Worm (Caenorhabditis elegans): Measurements from ENCODE around the gene C17G10.7.

C17G10.7 gene

DNA sequence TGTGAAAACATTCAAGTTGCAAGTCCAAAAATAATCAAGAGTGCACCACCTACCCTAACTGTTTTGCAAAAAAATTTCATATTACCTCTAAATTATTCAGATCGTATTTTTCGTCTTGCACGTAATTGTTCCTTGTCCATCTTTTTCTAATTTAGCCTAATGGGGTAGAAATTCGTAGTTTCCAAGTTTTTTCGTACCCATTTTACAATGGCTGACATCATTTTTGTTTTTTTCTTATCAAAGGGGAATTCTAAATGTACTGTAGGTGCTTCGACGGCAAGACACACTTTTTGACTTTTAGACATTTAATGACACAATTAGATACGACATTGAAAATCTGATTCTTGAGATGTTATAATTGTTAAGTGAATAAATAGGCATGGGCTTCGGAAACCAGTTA lies 3.2 kb downstream of the C17G10.7 start:
- no peak for TF ChIP-seq sea-2 (GFP tag; optimal IDR thresholded peaks at IDR 0.05)
- no peak for TF ChIP-seq lin-15B (tag; optimal IDR thresholded peaks at IDR 0.05)
- no peak for TF ChIP-seq unc-39 (tag; optimal IDR thresholded peaks at IDR 0.05)
- TF ChIP-seq tbx-2 (tag; optimal IDR thresholded peaks at IDR 0.05): no peak

DNA sequence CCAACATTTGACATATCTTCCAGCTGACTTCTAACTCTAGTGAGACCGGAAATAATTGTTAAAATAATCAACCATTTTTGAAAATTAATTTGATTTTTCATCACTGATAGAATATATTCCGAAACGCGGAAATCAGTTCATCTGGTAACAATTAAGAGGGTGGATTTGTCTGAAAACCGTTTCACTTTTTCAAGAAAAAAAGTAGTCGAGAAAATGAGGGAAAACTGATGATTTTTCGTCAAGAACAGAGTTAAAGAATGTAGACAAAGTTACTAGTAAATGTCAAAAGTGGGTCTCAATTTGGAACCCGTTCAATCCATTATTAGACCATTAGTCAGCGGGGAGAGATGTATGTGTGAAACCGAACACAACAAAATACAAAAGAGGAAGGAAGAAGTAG lies 4.5 kb downstream of the C17G10.7 start, which contains the start of gene C17G10.6:
TSS of gene C17G10.6 (minus strand) at position 101 of the 400 bp plus-strand sequence.
- TF ChIP-seq nhr-23 (tag; optimal IDR thresholded peaks at IDR 0.05) (no peak), nhr-237 (tag; optimal IDR thresholded peaks at IDR 0.05) (no peak), zag-1 (tag; optimal IDR thresholded peaks at IDR 0.05) (no peak), ztf-4 (tag; optimal IDR thresholded peaks at IDR 0.05) (no peak), jun-1 (tag; optimal IDR thresholded peaks at IDR 0.05) (no peak), daf-12 (tag; optimal IDR thresholded peaks at IDR 0.05) (no peak), R02D3.7 (tag; optimal IDR thresholded peaks at IDR 0.05) (no peak)

DNA sequence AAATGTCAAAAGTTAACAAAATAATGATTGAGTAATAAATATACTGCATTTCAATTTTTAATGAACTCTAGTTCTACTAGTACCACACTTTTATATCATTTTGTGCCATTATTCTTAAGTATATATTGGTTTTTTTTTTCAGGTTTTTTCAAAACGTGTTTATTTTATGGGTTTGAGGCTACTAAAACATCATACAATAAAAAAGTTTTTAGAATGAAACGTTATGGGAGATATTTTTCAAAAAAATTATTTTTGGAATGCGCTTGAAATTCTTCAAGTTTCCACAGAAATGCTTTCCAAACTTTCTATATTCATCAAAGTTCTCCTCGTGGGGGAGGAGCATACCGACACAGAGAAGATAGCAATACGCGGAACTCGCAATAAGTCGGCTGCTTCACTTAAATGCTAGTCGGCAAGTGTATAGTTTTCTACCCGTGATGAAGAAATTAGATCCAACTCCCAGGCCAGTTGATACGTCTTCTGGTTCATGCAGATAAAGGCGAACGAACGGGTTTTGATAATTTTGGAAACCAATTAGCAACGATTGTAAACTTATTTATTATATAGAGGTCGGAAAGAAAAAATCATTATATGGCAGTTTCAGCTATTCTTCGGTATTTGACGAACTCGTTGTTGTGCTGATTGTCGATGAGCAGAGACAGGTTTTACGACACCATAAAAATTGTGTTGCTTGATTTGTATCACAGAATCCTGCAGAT lies 8.2 kb downstream of the C17G10.7 start, which contains the start of gene C17G10.10:
TSS of gene C17G10.10 (minus strand) at position 51 of the 719 bp plus-strand sequence.
- no peak for TF ChIP-seq eor-1 (tag; optimal IDR thresholded peaks at IDR 0.05)
- TF ChIP-seq snpc-4 (tag; optimal IDR thresholded peaks at IDR 0.05): peak; percentile 99
- no peak for TF ChIP-seq ceh-16 (tag; optimal IDR thresholded peaks at IDR 0.05)
- TF ChIP-seq ama-1 (optimal IDR thresholded peaks at IDR 0.05): peak; percentile 93
- TF ChIP-seq mml-1 (tag; optimal IDR thresholded peaks at IDR 0.05): no peak
- TF ChIP-seq mdl-1 (tag; optimal IDR thresholded peaks at IDR 0.05): peak; percentile 34
- TF ChIP-seq nhr-43 (tag; optimal IDR thresholded peaks at IDR 0.05; ENCODE audit: poor library complexity, severe bottlenecking): peak; percentile 89
- TF ChIP-seq lsy-12 (tag; optimal IDR thresholded peaks at IDR 0.05): peak; percentile 61
- peak; percentile 33 for TF ChIP-seq tbx-2 (tag; optimal IDR thresholded peaks at IDR 0.05)
- no peak for TF ChIP-seq daf-12 (tag; optimal IDR thresholded peaks at IDR 0.05)
- TF ChIP-seq fos-1 (tag; optimal IDR thresholded peaks at IDR 0.05): no peak
- TF ChIP-seq jun-1 (tag; optimal IDR thresholded peaks at IDR 0.05): peak; percentile 29
- TF ChIP-seq nhr-28 (tag; optimal IDR thresholded peaks at IDR 0.05): peak; percentile 30
- peak; percentile 83 for TF ChIP-seq elt-2 (tag; optimal IDR thresholded peaks at IDR 0.05)
- no peak for TF ChIP-seq nhr-76 (tag; optimal IDR thresholded peaks at IDR 0.05)
- TF ChIP-seq nhr-237 (tag; optimal IDR thresholded peaks at IDR 0.05): no peak
- TF ChIP-seq nhr-25 (tag; optimal IDR thresholded peaks at IDR 0.05): peak; percentile 82
- TF ChIP-seq unc-62 (GFP tag; optimal IDR thresholded peaks at IDR 0.05): no peak
- peak; percentile 9 for TF ChIP-seq nhr-12 (tag; optimal IDR thresholded peaks at IDR 0.05)
- peak; percentile 84 for TF ChIP-seq nhr-23 (tag; optimal IDR thresholded peaks at IDR 0.05)
- TF ChIP-seq sea-2 (GFP tag; optimal IDR thresholded peaks at IDR 0.05): no peak
- no peak for TF ChIP-seq ZK546.5 (tag; optimal IDR thresholded peaks at IDR 0.05)
- TF ChIP-seq nfya-1 (tag; optimal IDR thresholded peaks at IDR 0.05; ENCODE audit: insufficient read depth): peak; percentile 75
- peak; percentile 10 for TF ChIP-seq R02D3.7 (tag; optimal IDR thresholded peaks at IDR 0.05)
- peak; percentile 54 for TF ChIP-seq egl-5 (tag; optimal IDR thresholded peaks at IDR 0.05)
- TF ChIP-seq ztf-11 (tag; optimal IDR thresholded peaks at IDR 0.05): no peak
- TF ChIP-seq ztf-4 (tag; optimal IDR thresholded peaks at IDR 0.05): no peak
- no peak for TF ChIP-seq unc-39 (tag; optimal IDR thresholded peaks at IDR 0.05)
- peak; percentile 60 for TF ChIP-seq hmg-11 (tag; optimal IDR thresholded peaks at IDR 0.05)
- peak; percentile 49 for TF ChIP-seq pha-4 (tag; optimal IDR thresholded peaks at IDR 0.05)
- no peak for TF ChIP-seq aly-2 (tag; optimal IDR thresholded peaks at IDR 0.05)
- TF ChIP-seq ceh-28 (tag; optimal IDR thresholded peaks at IDR 0.05): peak; percentile 47
- peak; percentile 60 for TF ChIP-seq ceh-82 (tag; optimal IDR thresholded peaks at IDR 0.05)
- TF ChIP-seq pqm-1 (tag; optimal IDR thresholded peaks at IDR 0.05): peak; percentile 55
- TF ChIP-seq skn-1 (tag; optimal IDR thresholded peaks at IDR 0.05): peak; percentile 9
- TF ChIP-seq lin-15B (tag; optimal IDR thresholded peaks at IDR 0.05): peak; percentile 60
- no peak for TF ChIP-seq nhr-67 (tag; optimal IDR thresholded peaks at IDR 0.05)
- peak; percentile 38 for TF ChIP-seq lin-39 (tag; optimal IDR thresholded peaks at IDR 0.05)
- TF ChIP-seq zag-1 (tag; optimal IDR thresholded peaks at IDR 0.05): no peak
- TF ChIP-seq elt-3 (tag; optimal IDR thresholded peaks at IDR 0.05): peak in 1 of 3 experiments; percentile 30
- no peak for TF ChIP-seq egl-27 (tag; optimal IDR thresholded peaks at IDR 0.05)
- TF ChIP-seq nhr-11 (tag; optimal IDR thresholded peaks at IDR 0.05): no peak
- no peak for TF ChIP-seq elt-1 (tag; optimal IDR thresholded peaks at IDR 0.05)
- TF ChIP-seq nhr-77 (tag; optimal IDR thresholded peaks at IDR 0.05): peak; percentile 89
- TF ChIP-seq fkh-2 (tag; optimal IDR thresholded peaks at IDR 0.05): no peak
- TF ChIP-seq ceh-9 (tag; optimal IDR thresholded peaks at IDR 0.05): no peak
- TF ChIP-seq fkh-10 (GFP tag; optimal IDR thresholded peaks at IDR 0.05): no peak

Measured in whole organism, L3 larva.